Fruit fly (Drosophila melanogaster) whole organism, embryonic: ENCODE data around the gene HUWE1.

Experiments used
- Bdp1 ChIP-seq: fragments of 200-800 bp; sonication (Bioruptor generic); optimal IDR thresholded peaks from 3 replicates; lab custom pipeline; 2016; ENCODE audit warnings: missing biosample characterization, missing genetic modification characterization
- CG12104 ChIP-seq: fragments of 200-800 bp; sonication (Bioruptor generic); optimal IDR thresholded peaks from 3 replicates; lab custom pipeline; 2016; ENCODE audit warnings: missing biosample characterization, missing genetic modification characterization
- CG12299 ChIP-seq: fragments of 200-800 bp; sonication (Bioruptor generic); optimal IDR thresholded peaks from 2 replicates; lab custom pipeline; 2018; ENCODE audit warnings: missing biosample characterization, mild to moderate bottlenecking, missing genetic modification characterization
- CG15514 ChIP-seq: fragments of 200-800 bp; sonication (Bioruptor generic); optimal IDR thresholded peaks from 3 replicates; lab custom pipeline; 2017; ENCODE audit warnings: missing biosample characterization, missing genetic modification characterization, mild to moderate bottlenecking, moderate library complexity, missing genetic modification reagents
- CG1647 ChIP-seq: fragments of 200-800 bp; sonication (Bioruptor generic); optimal IDR thresholded peaks from 3 replicates; lab custom pipeline; 2016; ENCODE audit warnings: missing biosample characterization, missing genetic modification characterization
- CG2129 ChIP-seq: fragments of 200-800 bp; sonication (Bioruptor generic); IDR thresholded peaks from 2 replicates; pipeline ENCODE4 v1.3.6; 2022; ENCODE audit warnings: missing biosample characterization, missing genetic modification characterization; ENCODE audit not compliant: partially characterized antibody
- CG2712 ChIP-seq: fragments of 200-800 bp; optimal IDR thresholded peaks from 3 replicates; lab custom pipeline; 2019; ENCODE audit warnings: missing biosample characterization, mild to moderate bottlenecking, missing genetic modification characterization, moderate library complexity
- CG2875 ChIP-seq: fragments of 200-800 bp; sonication (Bioruptor generic); optimal IDR thresholded peaks from 2 replicates; lab custom pipeline; 2017; ENCODE audit warnings: missing biosample characterization, mild to moderate bottlenecking, missing genetic modification characterization, missing genetic modification reagents
- CG30403 ChIP-seq: fragments of 200-800 bp; sonication (Bioruptor generic); optimal IDR thresholded peaks from 3 replicates; lab custom pipeline; 2016; ENCODE audit warnings: missing biosample characterization, missing genetic modification characterization
- CG31224 ChIP-seq: fragments of 200-800 bp; sonication (Bioruptor generic); IDR thresholded peaks from 2 replicates; pipeline ENCODE4 v1.3.6; 2022; ENCODE audit warnings: missing biosample characterization, missing genetic modification characterization
- CG3281 ChIP-seq: fragments of 200-800 bp; sonication (Bioruptor generic); optimal IDR thresholded peaks from 3 replicates; lab custom pipeline; 2017; ENCODE audit warnings: missing biosample characterization, mild to moderate bottlenecking, missing genetic modification characterization
- CG34224 ChIP-seq: fragments of 200-800 bp; sonication (Bioruptor generic); IDR thresholded peaks from 3 replicates; pipeline ENCODE4 v1.3.6; 2022; ENCODE audit warnings: missing biosample characterization, missing genetic modification characterization; ENCODE audit not compliant: partially characterized antibody
- CG4820 ChIP-seq: fragments of 200-800 bp; sonication (Bioruptor generic); optimal IDR thresholded peaks from 3 replicates; lab custom pipeline; 2016; ENCODE audit warnings: missing biosample characterization, missing genetic modification characterization
- CG6272 ChIP-seq: fragments of 200-800 bp; sonication (Bioruptor generic); IDR thresholded peaks from 2 replicates; pipeline ENCODE4 v1.3.6; 2022; ENCODE audit warnings: missing biosample characterization, missing genetic modification characterization
- CG7556 ChIP-seq: fragments of 200-800 bp; sonication (Bioruptor generic); optimal IDR thresholded peaks from 2 replicates; lab custom pipeline; 2017; ENCODE audit warnings: missing biosample characterization, mild to moderate bottlenecking, missing genetic modification characterization
- CG7928 ChIP-seq: fragments of 200-800 bp; sonication (Bioruptor generic); optimal IDR thresholded peaks from 2 replicates; lab custom pipeline; 2017; ENCODE audit warnings: missing biosample characterization, mild to moderate bottlenecking, missing genetic modification characterization
- CG9437 ChIP-seq: fragments of 200-800 bp; sonication (Bioruptor generic); optimal IDR thresholded peaks from 2 replicates; lab custom pipeline; 2018; ENCODE audit warnings: missing biosample characterization, mild to moderate bottlenecking, missing genetic modification characterization
- Elba2 ChIP-seq: fragments of 200-800 bp; sonication (Bioruptor generic); optimal IDR thresholded peaks from 3 replicates; lab custom pipeline; 2016; ENCODE audit warnings: missing biosample characterization, missing genetic modification characterization
- Fer3 ChIP-seq: fragments of 200-800 bp; sonication (Bioruptor generic); optimal IDR thresholded peaks from 2 replicates; lab custom pipeline; 2018; ENCODE audit warnings: missing biosample characterization, mild to moderate bottlenecking, missing genetic modification characterization, moderate library complexity
- Gug ChIP-seq: fragments of 200-800 bp; sonication (Bioruptor generic); IDR thresholded peaks from 4 replicates; pipeline ENCODE4 v1.3.6; 2022; ENCODE audit warnings: missing biosample characterization, missing genetic modification characterization
- HLH4C ChIP-seq: fragments of 200-800 bp; sonication (Bioruptor generic); IDR thresholded peaks from 3 replicates; pipeline ENCODE4 v1.3.6; 2022; ENCODE audit warnings: missing biosample characterization, missing genetic modification characterization; ENCODE audit not compliant: partially characterized antibody
- HmgZ ChIP-seq: fragments of 200-800 bp; sonication (Bioruptor generic); optimal IDR thresholded peaks from 2 replicates; lab custom pipeline; 2018; ENCODE audit warnings: missing biosample characterization, mild to moderate bottlenecking, missing genetic modification characterization
- Hr3 ChIP-seq: fragments of 200-800 bp; sonication (Bioruptor generic); optimal IDR thresholded peaks from 3 replicates; lab custom pipeline; 2016; ENCODE audit warnings: missing biosample characterization, missing genetic modification characterization
- Lhr ChIP-seq: fragments of 200-800 bp; sonication (Bioruptor generic); optimal IDR thresholded peaks from 3 replicates; lab custom pipeline; 2017; ENCODE audit warnings: mild to moderate bottlenecking, missing biosample characterization, missing genetic modification reagents, missing genetic modification characterization
- Lpt ChIP-seq: fragments of >200 bp; optimal IDR thresholded peaks from 2 replicates; lab custom pipeline; 2018; ENCODE audit warnings: missing biosample characterization, missing genetic modification characterization
- NFAT ChIP-seq: fragments of 200-800 bp; sonication (Bioruptor generic); IDR thresholded peaks from 2 replicates; pipeline ENCODE4 v1.3.6; 2022; ENCODE audit warnings: missing biosample characterization, missing genetic modification characterization
- Pdp1 ChIP-seq, 2 experiments: fragments of 200-800 bp; sonication (Bioruptor generic); optimal IDR thresholded peaks; 3 replicates each; lab custom pipeline; 2016; ENCODE audit warnings: missing biosample characterization in 2 of 2, missing genetic modification characterization in 2 of 2, mild to moderate bottlenecking in 1 of 2, moderate library complexity in 1 of 2
- Sin3A ChIP-seq: fragments of >200 bp; optimal IDR thresholded peaks from 2 replicates; lab custom pipeline; 2018
- Usf ChIP-seq: fragments of 200-800 bp; sonication (Bioruptor generic); optimal IDR thresholded peaks from 2 replicates; lab custom pipeline; 2017; ENCODE audit warnings: missing genotype, missing biosample characterization, missing genetic modification characterization
- ato ChIP-seq: fragments of 200-800 bp; sonication (Bioruptor generic); IDR thresholded peaks from 2 replicates; pipeline ENCODE4 v1.3.6; 2022; ENCODE audit warnings: missing biosample characterization, missing genetic modification characterization; ENCODE audit not compliant: partially characterized antibody
- bbx ChIP-seq: fragments of 200-800 bp; sonication (Bioruptor generic); IDR thresholded peaks from 2 replicates; pipeline ENCODE4 v1.3.6; 2022; ENCODE audit warnings: missing biosample characterization, missing genetic modification characterization; ENCODE audit not compliant: partially characterized antibody
- cg ChIP-seq: fragments of 200-800 bp; sonication (Bioruptor generic); optimal IDR thresholded peaks from 3 replicates; lab custom pipeline; 2019; ENCODE audit warnings: missing biosample characterization, mild to moderate bottlenecking, missing genetic modification characterization, moderate library complexity
- corto ChIP-seq: fragments of 200-800 bp; sonication (Bioruptor generic); optimal IDR thresholded peaks from 2 replicates; lab custom pipeline; 2016; ENCODE audit warnings: missing biosample characterization, mild to moderate bottlenecking, missing genetic modification characterization, moderate library complexity
- dysf ChIP-seq: fragments of 200-800 bp; sonication (Bioruptor generic); IDR thresholded peaks from 3 replicates; pipeline ENCODE4 v1.3.6; 2022; ENCODE audit warnings: missing biosample characterization, missing genetic modification characterization
- fd102C ChIP-seq: fragments of 200-800 bp; sonication (Bioruptor generic); optimal IDR thresholded peaks from 2 replicates; lab custom pipeline; 2018; ENCODE audit warnings: missing biosample characterization, mild to moderate bottlenecking, missing genetic modification characterization, moderate library complexity
- gsb ChIP-seq: fragments of 200-800 bp; sonication (Bioruptor generic); IDR thresholded peaks from 2 replicates; pipeline ENCODE4 v1.3.6; 2022; ENCODE audit warnings: missing biosample characterization, missing genetic modification characterization
- insv ChIP-seq, 2 experiments: fragments of 200-800 bp; sonication (Bioruptor generic); optimal IDR thresholded peaks; 3 replicates each; lab custom pipeline; 2016 to 2018; ENCODE audit warnings: missing biosample characterization in 2 of 2, missing genetic modification characterization in 2 of 2
- knrl ChIP-seq: fragments of 200-800 bp; sonication (Bioruptor generic); IDR thresholded peaks from 3 replicates; pipeline ENCODE4 v1.3.6; 2022; ENCODE audit warnings: missing biosample characterization, missing genetic modification characterization; ENCODE audit not compliant: partially characterized antibody
- lbe ChIP-seq: fragments of 200-800 bp; sonication (Bioruptor generic); optimal IDR thresholded peaks from 2 replicates; lab custom pipeline; 2016; ENCODE audit warnings: missing biosample characterization, mild to moderate bottlenecking, missing genetic modification characterization
- odd ChIP-seq: fragments of 200-800 bp; sonication (Bioruptor generic); optimal IDR thresholded peaks from 2 replicates; lab custom pipeline; 2017; ENCODE audit warnings: missing biosample characterization, mild to moderate bottlenecking, missing genetic modification characterization
- otp ChIP-seq: fragments of 200-800 bp; sonication (Bioruptor generic); IDR thresholded peaks from 3 replicates; pipeline ENCODE4, ENCODE4 v1.3.6; 2022; ENCODE audit warnings: missing biosample characterization, missing genetic modification characterization
- scrt ChIP-seq: fragments of 200-800 bp; sonication (Bioruptor generic); optimal IDR thresholded peaks from 2 replicates; lab custom pipeline; 2018; ENCODE audit warnings: missing biosample characterization, mild to moderate bottlenecking, missing genetic modification characterization, moderate library complexity
- sima ChIP-seq: fragments of 200-800 bp; sonication (Bioruptor generic); optimal IDR thresholded peaks from 2 replicates; lab custom pipeline; 2016; ENCODE audit warnings: missing biosample characterization, missing genetic modification characterization
- sna ChIP-seq: fragments of 200-800 bp; sonication (Bioruptor generic); IDR thresholded peaks from 2 replicates; pipeline ENCODE4 v1.3.6; 2022; ENCODE audit warnings: missing biosample characterization, missing genetic modification characterization; ENCODE audit not compliant: partially characterized antibody
- sob ChIP-seq: fragments of 200-800 bp; sonication (Bioruptor generic); IDR thresholded peaks from 2 replicates; pipeline ENCODE4 v1.3.6; 2022; ENCODE audit warnings: missing biosample characterization, missing genetic modification characterization
- sqz ChIP-seq: fragments of 200-800 bp; sonication (Bioruptor generic); optimal IDR thresholded peaks from 3 replicates; lab custom pipeline; 2018; ENCODE audit warnings: missing biosample characterization, mild to moderate bottlenecking, missing genetic modification characterization
- ssp ChIP-seq: fragments of 200-800 bp; sonication (Bioruptor generic); IDR thresholded peaks from 2 replicates; pipeline ENCODE4 v1.3.6; 2022; ENCODE audit warnings: missing biosample characterization, missing genetic modification characterization
- tna ChIP-seq: fragments of 200-800 bp; sonication (Bioruptor generic); IDR thresholded peaks from 2 replicates; pipeline ENCODE4 v1.3.6; 2022; ENCODE audit warnings: missing biosample characterization, missing genetic modification characterization; ENCODE audit not compliant: partially characterized antibody
- ttk ChIP-seq: fragments of 200-800 bp; sonication (Bioruptor generic); IDR thresholded peaks from 2 replicates; pipeline ENCODE4 v2.1.2; 2022; ENCODE audit warnings: missing biosample characterization, missing genetic modification characterization

Gene HUWE1

dm6 chrX:15760447-15761297 is 48.2 kb downstream of the HUWE1 start, which contains the start of the genes Graf and mRpL3 (continued):
- no peak for TF ChIP-seq otp
- TF ChIP-seq dysf, result no peak
- no peak for TF ChIP-seq Fer3 (tag; lab: Kevin White, UChicago)
- peak; percentile 91 for TF ChIP-seq HLH4C (GFP tag; lab: Robert Waterston, UW)
- no peak for TF ChIP-seq CG7928 (GFP tag; lab: Kevin White, UChicago)
- TF ChIP-seq knrl (GFP tag; lab: Robert Waterston, UW), result peak; percentile 89
- TF ChIP-seq CG31224 (GFP tag; lab: Robert Waterston, UW), result no peak
- no peak for TF ChIP-seq corto
- TF ChIP-seq CG30403 (GFP tag; lab: Kevin White, UChicago), result no peak
- TF ChIP-seq Bdp1 (GFP tag; lab: Kevin White, UChicago), result no peak
- peak; percentile 61 for TF ChIP-seq scrt
- TF ChIP-seq CG3281 (GFP tag; lab: Kevin White, UChicago), result no peak
- TF ChIP-seq CG12299 (tag; lab: Kevin White, UChicago), result no peak
- TF ChIP-seq Usf (GFP tag; lab: Kevin White, UChicago), result no peak
- no peak for TF ChIP-seq CG1647
- peak in 1 of 2 experiments; percentile 21 for TF ChIP-seq insv (GFP tag; optimal IDR thresholded peaks at IDR 0.05; lab: Kevin White, UChicago)
- TF ChIP-seq sna (GFP tag; lab: Robert Waterston, UW), result peak; percentile 83
- peak; percentile 90 for TF ChIP-seq ato (GFP tag; lab: Robert Waterston, UW)
- TF ChIP-seq CG2129, result peak; percentile 81
- no peak for TF ChIP-seq CG6272 (GFP tag; lab: Robert Waterston, UW)
- no peak for TF ChIP-seq CG7556 (GFP tag; lab: Kevin White, UChicago)
- peak; percentile 96 for TF ChIP-seq bbx (GFP tag; lab: Robert Waterston, UW)
- no peak for TF ChIP-seq HmgZ (tag; lab: Kevin White, UChicago)
- TF ChIP-seq lbe (GFP tag; lab: Kevin White, UChicago), result no peak
- no peak for TF ChIP-seq sima (GFP tag; lab: Kevin White, UChicago)
- TF ChIP-seq CG15514 (GFP tag; lab: Kevin White, UChicago), result peak; percentile 19
- peak; percentile 93 for TF ChIP-seq tna (GFP tag; lab: Robert Waterston, UW)
- TF ChIP-seq CG12104 (GFP tag; lab: Kevin White, UChicago), result no peak
- peak; percentile 4 for TF ChIP-seq Hr3 (GFP tag; lab: Kevin White, UChicago)
- TF ChIP-seq CG4820, result no peak
- TF ChIP-seq Gug (GFP tag; lab: Robert Waterston, UW), result no peak
- TF ChIP-seq Lpt (GFP tag; lab: Kevin White, UChicago), result no peak
- TF ChIP-seq CG2875 (GFP tag; lab: Kevin White, UChicago), result no peak
- TF ChIP-seq Elba2 (GFP tag; lab: Kevin White, UChicago), result no peak
- no peak for TF ChIP-seq CG9437 (GFP tag; lab: Kevin White, UChicago)
- TF ChIP-seq ttk (GFP tag; lab: Robert Waterston, UW), result no peak
- TF ChIP-seq Lhr (GFP tag; lab: Kevin White, UChicago), result no peak
- TF ChIP-seq sob (GFP tag; lab: Robert Waterston, UW), result no peak
- peak; percentile 41 for TF ChIP-seq cg (GFP tag; lab: Kevin White, UChicago)
- TF ChIP-seq sqz (GFP tag; lab: Kevin White, UChicago), result peak; percentile 52
- no peak for TF ChIP-seq CG2712 (tag; lab: Kevin White, UChicago)
- TF ChIP-seq odd (GFP tag; lab: Kevin White, UChicago), result no peak
- TF ChIP-seq ssp (GFP tag; lab: Robert Waterston, UW), result peak; percentile 84
- TF ChIP-seq CG34224 (GFP tag; lab: Robert Waterston, UW), result peak; percentile 87
- TF ChIP-seq NFAT (GFP tag; lab: Robert Waterston, UW), result no peak
- TF ChIP-seq Sin3A, result peak; percentile 48
- TF ChIP-seq fd102C (GFP tag; lab: Kevin White, UChicago), result no peak
- TF ChIP-seq Pdp1 (GFP tag; optimal IDR thresholded peaks at IDR 0.05; lab: Kevin White, UChicago), result no peak
- TF ChIP-seq gsb, result no peak
